Worm (Caenorhabditis elegans): ENCODE data around the gene C08F11.12.
A peak's percentile ranks its signal among the peaks of the same experiment; 100 is the strongest.

The C08F11.12 gene

DNA sequence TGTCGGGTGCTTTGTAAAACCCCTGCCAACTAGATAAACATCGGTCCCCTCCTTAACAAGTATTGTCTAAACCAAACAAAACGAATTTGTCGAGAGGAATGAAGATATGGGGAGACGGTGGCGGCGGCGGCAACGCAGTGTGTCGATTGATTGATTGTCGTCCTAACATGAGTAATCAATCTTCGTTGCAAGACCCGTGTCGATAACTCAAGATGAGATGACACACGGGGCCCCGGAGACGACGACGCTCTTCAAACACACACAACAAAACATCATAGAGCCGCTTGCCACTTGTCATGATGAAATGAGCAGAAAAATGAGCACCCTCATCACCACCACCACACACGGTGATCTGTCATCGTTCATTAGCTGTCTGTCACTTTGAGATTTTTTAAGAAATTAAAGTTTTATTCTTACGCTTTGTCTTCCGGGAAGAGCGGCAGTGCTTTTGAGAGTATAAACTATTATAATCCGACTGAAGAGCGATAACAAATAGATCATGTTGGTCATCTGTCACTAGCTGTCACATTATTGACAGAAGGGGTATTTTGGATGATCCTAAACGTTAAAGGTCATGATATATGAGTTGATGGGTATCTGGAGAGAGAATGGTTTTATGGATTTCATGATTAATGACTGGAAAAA lies 44.5 kb upstream of the C08F11.12 start (continued):
- TF ChIP-seq lin-15B (tag; optimal IDR thresholded peaks at IDR 0.05) (no peak), unc-30 (tag; optimal IDR thresholded peaks at IDR 0.05) (no peak), snu-23 (GFP tag; optimal IDR thresholded peaks at IDR 0.05) (peak; percentile 52), unc-62 (GFP tag; optimal IDR thresholded peaks at IDR 0.05) (peak; percentile 94), sox-4 (tag; optimal IDR thresholded peaks at IDR 0.05) (no peak), fkh-8 (tag; optimal IDR thresholded peaks at IDR 0.05) (no peak), rnt-1 (tag; optimal IDR thresholded peaks at IDR 0.05) (peak; percentile 95), zip-4 (GFP tag; optimal IDR thresholded peaks at IDR 0.05) (no peak), C04F5.9 (tag; optimal IDR thresholded peaks at IDR 0.05) (no peak), lin-13 (GFP tag; optimal IDR thresholded peaks at IDR 0.05) (no peak), aha-1 (tag; optimal IDR thresholded peaks at IDR 0.05) (no peak), ceh-88 (GFP tag; IDR thresholded peaks at IDR 0.05) (no peak), nhr-77 (tag; optimal IDR thresholded peaks at IDR 0.05) (no peak), nhr-71 (tag; optimal IDR thresholded peaks at IDR 0.05) (peak; percentile 83), skn-1 (tag; optimal IDR thresholded peaks at IDR 0.05) (no peak), ceh-63 (GFP tag; optimal IDR thresholded peaks at IDR 0.05) (no peak), hpl-2 (GFP tag; optimal IDR thresholded peaks at IDR 0.05) (no peak), nhr-76 (tag; optimal IDR thresholded peaks at IDR 0.05) (no peak), mef-2 (tag; optimal IDR thresholded peaks at IDR 0.05) (no peak), efl-1 (optimal IDR thresholded peaks at IDR 0.05) (no peak), efl-1 (GFP tag; optimal IDR thresholded peaks at IDR 0.05 in 1 of 2) (no peak), Y116A8C.19 (tag; optimal IDR thresholded peaks at IDR 0.05; ENCODE audit: borderline replicate concordance) (no peak), hlh-4 (tag; optimal IDR thresholded peaks at IDR 0.05) (no peak), efl-3 (GFP tag; optimal IDR thresholded peaks at IDR 0.05) (peak; percentile 42), nhr-28 (tag; optimal IDR thresholded peaks at IDR 0.05) (no peak), elt-2 (tag; optimal IDR thresholded peaks at IDR 0.05) (no peak), pqm-1 (tag; optimal IDR thresholded peaks at IDR 0.05) (no peak), lin-35 (GFP tag; optimal IDR thresholded peaks at IDR 0.05) (no peak), aly-2 (tag; optimal IDR thresholded peaks at IDR 0.05) (no peak), ceh-90 (tag; optimal IDR thresholded peaks at IDR 0.05) (no peak), isw-1 (GFP tag; IDR thresholded peaks at IDR 0.05) (no peak), unc-130 (tag; optimal IDR thresholded peaks at IDR 0.05) (no peak), mep-1 (tag; optimal IDR thresholded peaks at IDR 0.05) (no peak), snpc-4 (tag; optimal IDR thresholded peaks at IDR 0.05) (no peak), egl-13 (tag; optimal IDR thresholded peaks at IDR 0.05) (no peak), vab-15 (tag; optimal IDR thresholded peaks at IDR 0.05) (peak; percentile 43), C16A3.4 (tag; optimal IDR thresholded peaks at IDR 0.05) (no peak), nhr-11 (tag; optimal IDR thresholded peaks at IDR 0.05) (no peak)

DNA sequence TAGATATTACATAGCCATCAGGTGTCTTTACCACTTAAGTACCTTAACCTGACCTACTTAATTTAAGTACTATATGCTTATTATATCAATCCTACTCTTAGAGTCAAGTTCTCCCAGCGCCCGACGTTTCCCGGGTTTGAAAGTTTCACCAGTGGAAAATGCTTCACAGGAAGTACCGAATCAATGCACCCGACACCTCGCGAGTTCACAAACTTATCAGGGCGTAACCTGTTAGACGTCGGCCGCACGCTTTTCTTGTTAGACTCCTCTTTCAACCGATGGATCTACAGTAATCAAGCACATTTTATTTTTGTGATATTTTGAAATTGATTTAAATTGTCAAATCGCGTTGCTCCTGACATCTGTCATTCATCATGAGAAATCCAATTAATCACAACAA lies 44.0 kb upstream of the C08F11.12 start:
- TF ChIP-seq snpc-4 (tag; optimal IDR thresholded peaks at IDR 0.05) (peak; percentile 55), nhr-20 (tag; optimal IDR thresholded peaks at IDR 0.05) (no peak)

DNA sequence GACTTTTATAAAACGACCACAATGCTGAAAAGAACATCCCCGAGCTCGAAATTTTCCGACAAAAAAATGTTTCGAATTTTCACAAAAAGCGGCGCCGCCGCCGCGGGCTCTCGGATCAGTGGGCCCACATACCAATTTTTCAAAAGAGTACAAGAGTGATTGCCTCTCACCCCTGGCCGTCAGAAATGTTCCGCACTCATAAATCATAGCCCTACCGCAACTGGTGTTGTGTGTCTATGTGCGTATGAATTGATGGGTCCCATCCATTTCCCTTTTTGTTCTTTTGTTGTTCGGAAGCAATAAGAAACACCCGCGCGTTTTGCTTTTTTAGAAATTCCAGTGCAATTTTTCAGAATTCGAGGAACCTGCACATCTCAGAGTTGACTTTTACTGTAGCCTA lies 43.3 kb upstream of the C08F11.12 start:
- TF ChIP-seq fkh-10 (GFP tag; optimal IDR thresholded peaks at IDR 0.05) (no peak), zag-1 (tag; optimal IDR thresholded peaks at IDR 0.05) (no peak), nhr-20 (tag; optimal IDR thresholded peaks at IDR 0.05) (no peak), tlp-1 (tag; optimal IDR thresholded peaks at IDR 0.05) (no peak), vab-15 (tag; optimal IDR thresholded peaks at IDR 0.05) (no peak), lin-15B (tag; optimal IDR thresholded peaks at IDR 0.05) (no peak), lin-39 (tag; optimal IDR thresholded peaks at IDR 0.05) (peak; percentile 51), pax-3 (tag; optimal IDR thresholded peaks at IDR 0.05) (no peak), sup-37 (GFP tag; optimal IDR thresholded peaks at IDR 0.05) (no peak), egl-27 (tag; optimal IDR thresholded peaks at IDR 0.05) (no peak), fkh-4 (tag; optimal IDR thresholded peaks at IDR 0.05; ENCODE audit: borderline replicate concordance) (no peak), sptf-1 (tag; optimal IDR thresholded peaks at IDR 0.05) (no peak), nhr-19 (GFP tag; conservative IDR thresholded peaks at IDR 0.05) (no peak), nhr-11 (tag; optimal IDR thresholded peaks at IDR 0.05) (no peak), nhr-237 (tag; optimal IDR thresholded peaks at IDR 0.05) (no peak), mab-9 (GFP tag; IDR thresholded peaks at IDR 0.05) (peak; percentile 79), nhr-84 (tag; optimal IDR thresholded peaks at IDR 0.05) (no peak), nhr-71 (tag; optimal IDR thresholded peaks at IDR 0.05) (no peak), lin-14 (GFP tag; optimal IDR thresholded peaks at IDR 0.05) (peak; percentile 31)
